Worm (Caenorhabditis elegans) whole organism, L2 larva: Measurements from ENCODE around the gene K08H10.10.

Experiments used
- C34F6.9 ChIP-seq: fragments of 150-350 bp; optimal IDR thresholded peaks from 2 replicates; lab custom pipeline; 2014; ENCODE audit warnings: missing biosample characterization, missing genetic modification characterization
- F13H6.1 ChIP-seq: sonication (generic microtip); optimal IDR thresholded peaks from 2 replicates; lab custom pipeline; 2016; ENCODE audit warnings: missing genetic modification characterization, missing compliant biosample characterization
- R02D3.7 ChIP-seq: fragments of 150-350 bp; optimal IDR thresholded peaks from 2 replicates; lab custom pipeline; 2014; ENCODE audit warnings: missing biosample characterization, missing genetic modification characterization
- Y55F3AM.14 ChIP-seq: fragments of 200-800 bp; sonication (Bioruptor generic); optimal IDR thresholded peaks from 2 replicates; lab custom pipeline; 2018; ENCODE audit warnings: mild to moderate bottlenecking, missing genetic modification characterization, missing compliant biosample characterization
- ZK546.5 ChIP-seq: sonication (generic microtip); optimal IDR thresholded peaks from 2 replicates; lab custom pipeline; 2017; ENCODE audit warnings: missing biosample characterization, missing genetic modification characterization
- alr-1 ChIP-seq: fragments of 150-350 bp; optimal IDR thresholded peaks from 2 replicates; lab custom pipeline; 2014; ENCODE audit warnings: missing biosample characterization, missing genetic modification characterization
- aly-2 ChIP-seq: fragments of 150-350 bp; optimal IDR thresholded peaks from 2 replicates; lab custom pipeline; 2014; ENCODE audit warnings: missing biosample characterization, missing genetic modification characterization
- ama-1 ChIP-seq: fragments of 150-350 bp; optimal IDR thresholded peaks from 2 replicates; lab custom pipeline; 2018; ENCODE audit warnings: inconsistent platforms
- blmp-1 ChIP-seq: sonication (generic microtip); optimal IDR thresholded peaks from 2 replicates; lab custom pipeline; 2017; ENCODE audit warnings: missing genetic modification characterization, mild to moderate bottlenecking, missing compliant biosample characterization, antibody characterized with exemption, moderate library complexity; ENCODE audit not compliant: insufficient read depth
- ceh-16 ChIP-seq: fragments of 150-350 bp; optimal IDR thresholded peaks from 2 replicates; lab custom pipeline; 2014; ENCODE audit warnings: missing biosample characterization, missing genetic modification characterization
- ceh-82 ChIP-seq: fragments of 150-350 bp; optimal IDR thresholded peaks from 2 replicates; lab custom pipeline; 2014; ENCODE audit warnings: missing biosample characterization, missing genetic modification characterization
- crh-2 ChIP-seq: sonication (generic microtip); optimal IDR thresholded peaks from 2 replicates; lab custom pipeline; 2017; ENCODE audit warnings: missing biosample characterization, missing genetic modification characterization
- dmd-4 ChIP-seq: sonication (generic microtip); optimal IDR thresholded peaks from 2 replicates; lab custom pipeline; 2017; ENCODE audit warnings: missing biosample characterization, missing genetic modification characterization
- egl-27 ChIP-seq: sonication (generic microtip); optimal IDR thresholded peaks from 3 replicates; lab custom pipeline; 2017; ENCODE audit warnings: missing biosample characterization, missing genetic modification reagents, missing genetic modification characterization
- elt-1 ChIP-seq: fragments of 150-350 bp; optimal IDR thresholded peaks from 2 replicates; lab custom pipeline; 2014; ENCODE audit warnings: missing biosample characterization, missing genetic modification characterization
- elt-3 ChIP-seq: sonication (generic microtip); optimal IDR thresholded peaks from 2 replicates; lab custom pipeline; 2017; ENCODE audit warnings: missing biosample characterization, missing genetic modification characterization
- fos-1 ChIP-seq: fragments of 150-350 bp; optimal IDR thresholded peaks from 2 replicates; lab custom pipeline; 2014; ENCODE audit warnings: missing biosample characterization, missing genetic modification characterization
- gmeb-1 ChIP-seq: fragments of 150-350 bp; optimal IDR thresholded peaks from 2 replicates; lab custom pipeline; 2014; ENCODE audit warnings: missing biosample characterization, missing genetic modification characterization
- lin-11 ChIP-seq: fragments of 150-350 bp; sonication (generic microtip); optimal IDR thresholded peaks from 2 replicates; lab custom pipeline; 2014; ENCODE audit warnings: missing biosample characterization, missing genetic modification characterization, inconsistent platforms, mixed read lengths
- lin-13 ChIP-seq: fragments of 150-350 bp; optimal IDR thresholded peaks from 2 replicates; lab custom pipeline; 2014; ENCODE audit warnings: missing biosample characterization, missing genetic modification reagents, missing genetic modification characterization
- lin-39 ChIP-seq: fragments of 150-350 bp; optimal IDR thresholded peaks from 2 replicates; lab custom pipeline; 2014; ENCODE audit warnings: missing biosample characterization, missing genetic modification reagents, missing genetic modification characterization
- lsy-2 ChIP-seq, 2 experiments: fragments of 150-350 bp in 1 of 2; sonication (generic microtip) in 1 of 2; optimal IDR thresholded peaks; 2 replicates each; lab custom pipeline; 2014 to 2017; ENCODE audit warnings: missing biosample characterization in 2 of 2, missing genetic modification characterization in 2 of 2
- mab-5 ChIP-seq: fragments of 150-350 bp; optimal IDR thresholded peaks from 2 replicates; lab custom pipeline; 2014; ENCODE audit warnings: missing biosample characterization, missing genetic modification characterization
- mbf-1 ChIP-seq: sonication (generic microtip); optimal IDR thresholded peaks from 2 replicates; lab custom pipeline; 2017; ENCODE audit warnings: missing biosample characterization, missing genetic modification characterization
- mdl-1 ChIP-seq, 2 experiments: fragments of 150-350 bp in 1 of 2; sonication (generic microtip) in 1 of 2; optimal IDR thresholded peaks; 2 replicates each; lab custom pipeline; 2017; ENCODE audit warnings: missing biosample characterization in 2 of 2, missing genetic modification characterization in 2 of 2
- nhr-10 ChIP-seq: sonication (generic microtip); optimal IDR thresholded peaks from 2 replicates; lab custom pipeline; 2017; ENCODE audit warnings: missing biosample characterization, missing genetic modification characterization
- nhr-11 ChIP-seq: fragments of 150-350 bp; optimal IDR thresholded peaks from 2 replicates; lab custom pipeline; 2014; ENCODE audit warnings: missing biosample characterization, missing genetic modification characterization
- nhr-12 ChIP-seq: fragments of 150-350 bp; optimal IDR thresholded peaks from 2 replicates; lab custom pipeline; 2014; ENCODE audit warnings: missing biosample characterization, missing genetic modification characterization
- nhr-129 ChIP-seq: fragments of 150-350 bp; optimal IDR thresholded peaks from 2 replicates; lab custom pipeline; 2014; ENCODE audit warnings: missing biosample characterization, missing genetic modification characterization
- nhr-21 ChIP-seq: fragments of 150-350 bp; optimal IDR thresholded peaks from 2 replicates; lab custom pipeline; 2014; ENCODE audit warnings: missing biosample characterization, missing genetic modification characterization
- nhr-23 ChIP-seq: fragments of 150-350 bp; optimal IDR thresholded peaks from 2 replicates; lab custom pipeline; 2014; ENCODE audit warnings: missing biosample characterization, missing genetic modification reagents, missing genetic modification characterization
- nhr-237 ChIP-seq: fragments of 150-350 bp; optimal IDR thresholded peaks from 2 replicates; lab custom pipeline; 2014; ENCODE audit warnings: missing biosample characterization, missing genetic modification characterization
- nhr-25 ChIP-seq: fragments of 150-350 bp; sonication (generic microtip); optimal IDR thresholded peaks from 3 replicates; lab custom pipeline; 2014; ENCODE audit warnings: missing biosample characterization, missing genetic modification characterization
- nhr-6 ChIP-seq: fragments of 150-350 bp; optimal IDR thresholded peaks from 2 replicates; lab custom pipeline; 2014; ENCODE audit warnings: missing biosample characterization, missing genetic modification characterization
- nhr-77 ChIP-seq: fragments of 150-350 bp; optimal IDR thresholded peaks from 2 replicates; lab custom pipeline; 2014; ENCODE audit warnings: missing biosample characterization, missing genetic modification characterization
- peb-1 ChIP-seq: fragments of 150-350 bp; optimal IDR thresholded peaks from 2 replicates; lab custom pipeline; 2014; ENCODE audit warnings: missing biosample characterization, missing genetic modification characterization
- sem-4 ChIP-seq: fragments of 150-350 bp; optimal IDR thresholded peaks from 2 replicates; lab custom pipeline; 2014; ENCODE audit warnings: missing biosample characterization, missing genetic modification reagents, missing genetic modification characterization
- skn-1 ChIP-seq: sonication (generic microtip); optimal IDR thresholded peaks from 2 replicates; lab custom pipeline; 2017; ENCODE audit warnings: missing biosample characterization, missing genetic modification characterization
- sma-3 ChIP-seq: sonication (generic microtip); optimal IDR thresholded peaks from 2 replicates; lab custom pipeline; 2016; ENCODE audit warnings: missing genetic modification reagents, missing genetic modification characterization, missing compliant biosample characterization
- sma-9 ChIP-seq, 2 experiments: fragments of 150-350 bp in 1 of 2; sonication (generic microtip) in 1 of 2; optimal IDR thresholded peaks; 2 replicates each; lab custom pipeline; 2014 to 2016; ENCODE audit warnings: missing genetic modification characterization in 2 of 2, mild to moderate bottlenecking in 1 of 2, missing biosample characterization in 1 of 2, missing compliant biosample characterization in 1 of 2, missing genetic modification reagents in 1 of 2, moderate library complexity in 1 of 2
- snpc-4 ChIP-seq: fragments of 150-350 bp; optimal IDR thresholded peaks from 2 replicates; lab custom pipeline; 2014; ENCODE audit warnings: missing biosample characterization, missing genetic modification characterization
- unc-39 ChIP-seq: fragments of 150-350 bp; optimal IDR thresholded peaks from 2 replicates; lab custom pipeline; 2014; ENCODE audit warnings: missing biosample characterization, missing genetic modification characterization
- unc-55 ChIP-seq: fragments of 150-350 bp; sonication (generic microtip); optimal IDR thresholded peaks from 3 replicates; lab custom pipeline; 2014; ENCODE audit warnings: missing biosample characterization, missing genetic modification reagents, missing genetic modification characterization
- unc-62 ChIP-seq: fragments of 150-350 bp; optimal IDR thresholded peaks from 2 replicates; lab custom pipeline; 2014; ENCODE audit warnings: missing biosample characterization, missing genetic modification reagents, missing genetic modification characterization
- zag-1 ChIP-seq: fragments of 150-350 bp; optimal IDR thresholded peaks from 2 replicates; lab custom pipeline; 2014; ENCODE audit warnings: missing biosample characterization, missing genetic modification characterization
- ztf-1 ChIP-seq: fragments of 200-800 bp; sonication (Bioruptor generic); conservative IDR thresholded peaks from 2 replicates; pipeline ENCODE4 v1.3.6; 2022; ENCODE audit warnings: missing genetic modification characterization, missing compliant biosample characterization
- ztf-11 ChIP-seq: sonication (generic microtip); optimal IDR thresholded peaks from 2 replicates; lab custom pipeline; 2017; ENCODE audit warnings: missing biosample characterization, missing genetic modification characterization
- ztf-4 ChIP-seq: fragments of 150-350 bp; optimal IDR thresholded peaks from 2 replicates; lab custom pipeline; 2014; ENCODE audit warnings: missing biosample characterization, missing genetic modification characterization

Gene K08H10.10

DNA sequence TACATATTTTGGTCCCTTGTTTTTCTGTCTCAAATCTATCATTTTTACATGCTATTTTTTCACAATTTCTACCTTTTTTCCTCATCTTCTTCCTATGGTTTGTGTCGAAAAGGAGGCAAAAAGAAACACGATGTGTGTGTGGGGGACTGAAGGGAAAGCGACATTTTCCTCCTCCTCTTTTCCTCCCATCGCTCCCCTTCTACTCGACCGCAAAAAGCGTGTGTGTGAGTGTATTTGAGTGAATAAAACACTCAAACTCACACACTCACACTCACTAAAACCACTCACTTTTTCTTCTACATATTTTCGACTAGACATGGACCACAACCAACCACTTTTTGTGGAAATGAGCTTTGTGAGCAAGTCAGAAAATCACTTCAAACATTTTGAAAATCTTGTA, 40.6 kb downstream of the K08H10.10 start:
- no peak for TF ChIP-seq elt-1
- TF ChIP-seq sem-4 (tag; lab: Kevin White, UChicago), result peak; percentile 28
- TF ChIP-seq ztf-1 (GFP tag; lab: Robert Waterston, UW), result no peak
- TF ChIP-seq nhr-21, result no peak
- TF ChIP-seq nhr-129, result peak; percentile 67
- TF ChIP-seq zag-1 (tag; lab: Kevin White, UChicago), result no peak
- no peak for TF ChIP-seq R02D3.7 (tag; lab: Kevin White, UChicago)
- no peak for TF ChIP-seq unc-39 (tag; lab: Kevin White, UChicago)
- TF ChIP-seq lin-11, result no peak
- TF ChIP-seq ceh-82 (tag; lab: Kevin White, UChicago), result no peak
- TF ChIP-seq ztf-4, result no peak
- no peak for TF ChIP-seq lin-39
- TF ChIP-seq fos-1, result no peak
- TF ChIP-seq nhr-11 (tag; lab: Kevin White, UChicago), result no peak
- peak; percentile 3 for TF ChIP-seq sma-9 (GFP tag; optimal IDR thresholded peaks at IDR 0.05; lab: Kevin White, UChicago)
- TF ChIP-seq sma-9 (tag; optimal IDR thresholded peaks at IDR 0.05; lab: Kevin White, UChicago), result no peak
- TF ChIP-seq alr-1 (tag; lab: Kevin White, UChicago), result no peak
- TF ChIP-seq nhr-6, result peak; percentile 42
- no peak for TF ChIP-seq ama-1 (lab: Kevin White, UChicago)
- TF ChIP-seq skn-1, result no peak
- peak; percentile 24 for TF ChIP-seq crh-2 (tag; lab: Kevin White, UChicago)
- TF ChIP-seq lsy-2 (tag; optimal IDR thresholded peaks at IDR 0.05; lab: Kevin White, UChicago), result peak; percentile 17 to 64
- no peak for TF ChIP-seq egl-27 (tag; lab: Kevin White, UChicago)
- peak; percentile 52 for TF ChIP-seq C34F6.9
- TF ChIP-seq Y55F3AM.14 (GFP tag; lab: Kevin White, UChicago), result no peak
- no peak for TF ChIP-seq unc-62 (GFP tag; lab: Kevin White, UChicago)
- TF ChIP-seq peb-1, result no peak
- no peak for TF ChIP-seq ztf-11 (tag; lab: Kevin White, UChicago)
- peak; percentile 47 for TF ChIP-seq F13H6.1 (tag; lab: Kevin White, UChicago)
- no peak for TF ChIP-seq ZK546.5
- peak; percentile 31 for TF ChIP-seq blmp-1 (tag; lab: Kevin White, UChicago)
- TF ChIP-seq mbf-1 (tag; lab: Kevin White, UChicago), result no peak
- TF ChIP-seq mdl-1 (tag; optimal IDR thresholded peaks at IDR 0.05; lab: Kevin White, UChicago), result peak in 1 of 2 experiments; percentile 29
- peak; percentile 65 for TF ChIP-seq unc-55 (GFP tag; lab: Kevin White, UChicago)
- TF ChIP-seq snpc-4 (tag; lab: Kevin White, UChicago), result peak; percentile 2
- no peak for TF ChIP-seq sma-3 (GFP tag; lab: Kevin White, UChicago)
- TF ChIP-seq nhr-10 (tag; lab: Kevin White, UChicago), result no peak
- no peak for TF ChIP-seq gmeb-1 (tag; lab: Kevin White, UChicago)
- no peak for TF ChIP-seq ceh-16 (tag; lab: Kevin White, UChicago)
- no peak for TF ChIP-seq elt-3 (tag; lab: Kevin White, UChicago)
- no peak for TF ChIP-seq mab-5
- TF ChIP-seq nhr-12 (tag; lab: Kevin White, UChicago), result no peak
- TF ChIP-seq nhr-237, result no peak
- no peak for TF ChIP-seq lin-13 (GFP tag; lab: Kevin White, UChicago)
- no peak for TF ChIP-seq nhr-23 (tag; lab: Kevin White, UChicago)
- TF ChIP-seq nhr-25 (tag; lab: Kevin White, UChicago), result no peak
- no peak for TF ChIP-seq nhr-77 (tag; lab: Kevin White, UChicago)
- TF ChIP-seq aly-2 (tag; lab: Kevin White, UChicago), result no peak
- no peak for TF ChIP-seq dmd-4 (tag; lab: Kevin White, UChicago)
